Worm (Caenorhabditis elegans): Measurements from ENCODE around the gene str-243.
A peak's percentile ranks its signal among the peaks of the same experiment; 100 is the strongest.
"Not testable (repeated sequence)": the region's sequence is repeated elsewhere in the genome, so short reads cannot be mapped to it uniquely, and the experiment has no call there.

Gene str-243

ce11 chrV:1553004-1553403 is 30.4 kb downstream of the str-243 start, which contains the start of gene srsx-8:
Gene srsx-8, minus strand, starts transcription at chrV:1553104.
- no peak for TF ChIP-seq mdl-1 (tag; optimal IDR thresholded peaks at IDR 0.05)
- no peak for TF ChIP-seq zfp-2 (tag; optimal IDR thresholded peaks at IDR 0.05)
- TF ChIP-seq ces-1 (GFP tag; optimal IDR thresholded peaks at IDR 0.05): no peak
- TF ChIP-seq saeg-2 (GFP tag; IDR thresholded peaks at IDR 0.05): no peak
- TF ChIP-seq unc-62 (GFP tag; optimal IDR thresholded peaks at IDR 0.05 in 1 of 2): no peak
- TF ChIP-seq unc-62 (tag; optimal IDR thresholded peaks at IDR 0.05): no peak
- TF ChIP-seq F44E2.7 (GFP tag; IDR thresholded peaks at IDR 0.05): no peak
- TF ChIP-seq mep-1 (tag; optimal IDR thresholded peaks at IDR 0.05): no peak
- TF ChIP-seq aha-1 (tag): no peak
- TF ChIP-seq daf-12 (tag; optimal IDR thresholded peaks at IDR 0.05): no peak
- no peak for TF ChIP-seq ZK546.5 (tag; optimal IDR thresholded peaks at IDR 0.05)
- no peak for TF ChIP-seq arid-1 (GFP tag; conservative IDR thresholded peaks at IDR 0.05)
- no peak for TF ChIP-seq nhr-10 (tag; optimal IDR thresholded peaks at IDR 0.05)
- TF ChIP-seq lsy-2 (tag; optimal IDR thresholded peaks at IDR 0.05): no peak
- no peak for TF ChIP-seq lin-13 (GFP tag; optimal IDR thresholded peaks at IDR 0.05)
- no peak for TF ChIP-seq hif-1 (tag; optimal IDR thresholded peaks at IDR 0.05)
- no peak for TF ChIP-seq ceh-32 (tag; optimal IDR thresholded peaks at IDR 0.05; ENCODE audit: poor library complexity)

- TF ChIP-seq gei-8 (GFP tag; optimal IDR thresholded peaks at IDR 0.05): no peak
Observed at ce11 chrV:1555072-1555471, 32.5 kb downstream of the str-243 start.

- TF ChIP-seq lin-1 (GFP tag; IDR thresholded peaks at IDR 0.05) (no peak), nhr-28 (tag; optimal IDR thresholded peaks at IDR 0.05) (peak; percentile 8), daf-16 (GFP tag; optimal IDR thresholded peaks at IDR 0.05) (no peak), daf-16 (tag; optimal IDR thresholded peaks at IDR 0.05) (peak; percentile 57)
Observed at ce11 chrV:1558113-1558512, 35.5 kb downstream of the str-243 start.

ce11 chrV:1561169-1561568 is 38.6 kb downstream of the str-243 start:
- peak; percentile 70 for TF ChIP-seq hmg-1.1 (GFP tag; IDR thresholded peaks at IDR 0.05)
- peak; percentile 99 for TF ChIP-seq dmd-8 (GFP tag; IDR thresholded peaks at IDR 0.05)
- TF ChIP-seq D1046.2 (GFP tag; IDR thresholded peaks at IDR 0.05): peak; percentile 86
- TF ChIP-seq lin-1 (GFP tag; IDR thresholded peaks at IDR 0.05): peak; percentile 84; the same call in 1 of the 2 replicates
- TF ChIP-seq madf-9 (GFP tag; conservative IDR thresholded peaks at IDR 0.05): peak; percentile 81
- TF ChIP-seq Y75B8A.6 (GFP tag; IDR thresholded peaks at IDR 0.05): peak; percentile 67; the same call in 1 of the 2 replicates
- peak; percentile 77 for TF ChIP-seq tra-1 (GFP tag; IDR thresholded peaks at IDR 0.05)
- peak; percentile 82 for TF ChIP-seq mxl-2 (GFP tag; conservative IDR thresholded peaks at IDR 0.05)
- TF ChIP-seq lin-38 (GFP tag; IDR thresholded peaks at IDR 0.05): peak; percentile 84
- TF ChIP-seq F26F4.8 (GFP tag; conservative IDR thresholded peaks at IDR 0.05): peak; percentile 98
- TF ChIP-seq vab-7 (GFP tag; IDR thresholded peaks at IDR 0.05): peak; percentile 92
- TF ChIP-seq Y48G9A.11 (GFP tag; IDR thresholded peaks at IDR 0.05): peak; percentile 69
- peak; percentile 75 for TF ChIP-seq nhr-41 (GFP tag; IDR thresholded peaks at IDR 0.05)
- TF ChIP-seq saeg-2 (GFP tag; IDR thresholded peaks at IDR 0.05): peak; percentile 65; the same call in 1 of the 2 replicates
- peak; percentile 85; the same call in 1 of the 2 replicates for TF ChIP-seq snpc-1.2 (GFP tag; IDR thresholded peaks at IDR 0.05)
- peak; percentile 46; the same call in 1 of the 2 replicates for TF ChIP-seq ceh-44 (GFP tag; IDR thresholded peaks at IDR 0.05)
- TF ChIP-seq dmd-6 (GFP tag; IDR thresholded peaks at IDR 0.05): peak; percentile 35; the same call in 1 of the 2 replicates
- TF ChIP-seq pha-4 (GFP tag; IDR thresholded peaks at IDR 0.05): peak; percentile 95
- TF ChIP-seq pha-4 (tag; optimal IDR thresholded peaks at IDR 0.05): not testable (repeated sequence)
- peak; percentile 93; the same call in 1 of the 2 replicates for TF ChIP-seq F44E2.7 (GFP tag; IDR thresholded peaks at IDR 0.05)
- peak; percentile 71; the same call in 1 of the 2 replicates for TF ChIP-seq php-3 (GFP tag; IDR thresholded peaks at IDR 0.05)
- peak; percentile 57; the same call in 1 of the 2 replicates for TF ChIP-seq ZK337.2 (GFP tag; IDR thresholded peaks at IDR 0.05)
- TF ChIP-seq egl-43 (GFP tag; IDR thresholded peaks at IDR 0.05): peak; percentile 97
- peak; percentile 61; the same call in 1 of the 2 replicates for TF ChIP-seq ctbp-1 (GFP tag; IDR thresholded peaks at IDR 0.05)
- peak; percentile 79; the same call in 1 of the 2 replicates for TF ChIP-seq dmd-9 (GFP tag; IDR thresholded peaks at IDR 0.05)
- peak; percentile 22 to 77; a peak in 2 of 4 replicates for TF ChIP-seq madf-5 (GFP tag; IDR thresholded peaks at IDR 0.05)
- peak; percentile 70 for TF ChIP-seq ceh-20 (GFP tag; IDR thresholded peaks at IDR 0.05)

Data from whole organism, L4 larva.